Fruit fly (Drosophila melanogaster): ENCODE data around the gene nrv1.

Gene nrv1

DNA sequence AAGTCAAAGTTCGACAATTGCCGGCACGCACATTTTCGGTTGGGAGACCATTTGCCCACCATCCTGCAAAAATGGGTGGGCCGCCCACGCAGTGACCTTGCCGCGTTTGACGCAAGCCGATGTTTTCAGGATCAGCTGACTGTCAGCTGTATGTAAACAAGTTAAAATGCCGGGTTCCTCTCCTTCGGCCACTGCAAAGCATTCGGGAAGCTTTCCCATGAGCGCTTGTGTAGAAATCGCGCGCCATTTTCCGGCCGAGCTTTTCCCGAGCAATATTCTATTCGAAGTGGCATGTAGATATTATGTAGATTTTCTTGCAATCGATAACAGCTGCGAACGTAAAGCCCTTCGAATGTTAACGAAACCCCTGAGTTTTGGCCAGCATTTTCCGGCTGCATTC, 13.0 kb downstream of the nrv1 start, which contains the start of gene CG17378 (continued):
- TF ChIP-seq Deaf1 (tag; optimal IDR thresholded peaks at IDR 0.05): peak; percentile 75

- peak; percentile 21 for TF ChIP-seq sd (tag; optimal IDR thresholded peaks at IDR 0.05)
- peak; percentile 29 for TF ChIP-seq CG10543 (GFP tag; optimal IDR thresholded peaks at IDR 0.05)
- TF ChIP-seq CG13287 (GFP tag; IDR thresholded peaks at IDR 0.05; ENCODE audit: partially characterized antibody): no peak
- TF ChIP-seq crol (GFP tag; IDR thresholded peaks at IDR 0.05): peak; percentile 36; the same call in 1 of the 2 replicates
- TF ChIP-seq CG14050 (GFP tag; IDR thresholded peaks at IDR 0.05): no peak
- TF ChIP-seq Dek (tag; optimal IDR thresholded peaks at IDR 0.05): no peak
- TF ChIP-seq CrebB (tag; optimal IDR thresholded peaks at IDR 0.05): no peak
- no peak for TF ChIP-seq Dref (GFP tag; IDR thresholded peaks at IDR 0.05)
- TF ChIP-seq D19A (tag; optimal IDR thresholded peaks at IDR 0.05): no peak
- no peak for TF ChIP-seq odd (GFP tag; optimal IDR thresholded peaks at IDR 0.05)
- TF ChIP-seq dysf (GFP tag; IDR thresholded peaks at IDR 0.05): no peak
- TF ChIP-seq CG12769 (tag; optimal IDR thresholded peaks at IDR 0.05): peak; percentile 86
Measured at dm6 chr2L:6772655-6773054, 14.0 kb downstream of the nrv1 start, which contains the start of gene LUBEL. Gene LUBEL, minus strand, starts transcription at chr2L:6772755.

dm6 chr2L:6759528-6759927, 27.1 kb downstream of the nrv1 start, which contains the start of gene CG11322:
Gene CG11322, minus strand, starts transcription at chr2L:6759628.
- TF ChIP-seq ro (GFP tag; IDR thresholded peaks at IDR 0.05): no peak
- no peak for TF ChIP-seq CG4360 (GFP tag; IDR thresholded peaks at IDR 0.05)
- no peak for TF ChIP-seq run (tag; optimal IDR thresholded peaks at IDR 0.05)

dm6 chr2L:6751037-6751436, 35.6 kb downstream of the nrv1 start:
- no peak for TF ChIP-seq Neu2 (GFP tag; optimal IDR thresholded peaks at IDR 0.05; ENCODE audit: borderline replicate concordance)
- TF ChIP-seq nerfin-2 (GFP tag; IDR thresholded peaks at IDR 0.05; ENCODE audit: partially characterized antibody): no peak
- no peak for TF ChIP-seq CG5953 (GFP tag; IDR thresholded peaks at IDR 0.05)
- TF ChIP-seq cwo (GFP tag; optimal IDR thresholded peaks at IDR 0.05): peak; percentile 15
- peak; percentile 15 for TF ChIP-seq Hr39 (optimal IDR thresholded peaks at IDR 0.05)
- peak; percentile 31 for TF ChIP-seq Deaf1 (tag; optimal IDR thresholded peaks at IDR 0.05)
- TF ChIP-seq kni (GFP tag; optimal IDR thresholded peaks at IDR 0.05): no peak
- TF ChIP-seq btn (GFP tag; optimal IDR thresholded peaks at IDR 0.05): no peak
- TF ChIP-seq Hmx (GFP tag; optimal IDR thresholded peaks at IDR 0.05): no peak
- peak; percentile 55 for TF ChIP-seq Med (GFP tag)
- peak; percentile 29 for TF ChIP-seq sd (tag; optimal IDR thresholded peaks at IDR 0.05)
- peak; percentile 51 for TF ChIP-seq Rfx (GFP tag; IDR thresholded peaks at IDR 0.05)
- TF ChIP-seq dati (GFP tag; IDR thresholded peaks at IDR 0.05): no peak
- no peak for TF ChIP-seq CG13775 (GFP tag; optimal IDR thresholded peaks at IDR 0.05)
- TF ChIP-seq CG12769 (tag; optimal IDR thresholded peaks at IDR 0.05): peak; percentile 98
- TF ChIP-seq exex (tag; optimal IDR thresholded peaks at IDR 0.05): no peak
- peak; percentile 83 for TF ChIP-seq sr (GFP tag; IDR thresholded peaks at IDR 0.05)
- no peak for TF ChIP-seq Adf1 (GFP tag; IDR thresholded peaks at IDR 0.05)
- TF ChIP-seq crol (GFP tag; IDR thresholded peaks at IDR 0.05): peak; percentile 71
- 0 out of 2 replicates have a peak, but pooled peaks have one; percentile 20 for TF ChIP-seq CG32532 (GFP tag; IDR thresholded peaks at IDR 0.05)
- no peak for TF ChIP-seq Bdp1 (GFP tag; optimal IDR thresholded peaks at IDR 0.05)
- TF ChIP-seq CG10543 (GFP tag; optimal IDR thresholded peaks at IDR 0.05): peak; percentile 86
- no peak for TF ChIP-seq E2f2 (GFP tag; IDR thresholded peaks at IDR 0.05)
- no peak for TF ChIP-seq CG31224 (GFP tag; IDR thresholded peaks at IDR 0.05)
- TF ChIP-seq CG10321 (GFP tag; IDR thresholded peaks at IDR 0.05): no peak
- 0 out of 2 replicates have a peak, but pooled peaks have one; percentile 26 for TF ChIP-seq cas (GFP tag; IDR thresholded peaks at IDR 0.05)
- TF ChIP-seq Atf3 (GFP tag; optimal IDR thresholded peaks at IDR 0.05): no peak
- TF ChIP-seq CG9932 (GFP tag; IDR thresholded peaks at IDR 0.05): peak; percentile 30; the same call in 1 of the 2 replicates
- TF ChIP-seq CG9609 (GFP tag; optimal IDR thresholded peaks at IDR 0.05): no peak
- TF ChIP-seq Drgx (GFP tag; IDR thresholded peaks at IDR 0.05): 0 out of 2 replicates have a peak, but pooled peaks have one; percentile 15
- no peak for TF ChIP-seq ranshi (GFP tag; IDR thresholded peaks at IDR 0.05)
- TF ChIP-seq HmgD (GFP tag; optimal IDR thresholded peaks at IDR 0.05): no peak
- peak; percentile 92 for TF ChIP-seq CG6175 (GFP tag; IDR thresholded peaks at IDR 0.05)
- TF ChIP-seq tio (GFP tag; optimal IDR thresholded peaks at IDR 0.05): no peak
- TF ChIP-seq CG17612 (GFP tag; IDR thresholded peaks at IDR 0.05): no peak
